Worm (Caenorhabditis elegans) whole organism, mixed stage, embryonic: ENCODE measurements around the gene F33H1.4.

Source experiments
- elt-3 ChIP-seq: fragments of 150-350 bp; optimal IDR thresholded peaks from 2 replicates; lab custom pipeline; 2014; ENCODE audit warnings: missing biosample characterization, missing genetic modification characterization
- mep-1 ChIP-seq: fragments of 150-350 bp; optimal IDR thresholded peaks from 2 replicates; lab custom pipeline; 2017; ENCODE audit warnings: missing biosample characterization, missing genetic modification reagents, missing genetic modification characterization, inconsistent platforms
- nhr-237 ChIP-seq: fragments of 150-350 bp; optimal IDR thresholded peaks from 2 replicates; lab custom pipeline; 2014; ENCODE audit warnings: missing biosample characterization, missing genetic modification characterization
- snpc-4 ChIP-seq: fragments of 150-350 bp; optimal IDR thresholded peaks from 2 replicates; lab custom pipeline; 2014; ENCODE audit warnings: missing biosample characterization, missing genetic modification characterization
- unc-120 ChIP-seq: sonication (generic microtip); optimal IDR thresholded peaks from 2 replicates; lab custom pipeline; 2017; ENCODE audit warnings: missing genetic modification characterization, missing compliant biosample characterization; ENCODE audit not compliant: poor library complexity, severe bottlenecking
- ztf-11 ChIP-seq: fragments of 150-350 bp; optimal IDR thresholded peaks from 2 replicates; lab custom pipeline; 2014; ENCODE audit warnings: missing biosample characterization, missing genetic modification characterization

ce11 chrII:10136771-10137170 lies 37.7 kb upstream of the F33H1.4 start:
- TF ChIP-seq nhr-237 (tag; lab: Kevin White, UChicago): peak; percentile 11
- TF ChIP-seq ztf-11 (tag; lab: Kevin White, UChicago): no peak
- TF ChIP-seq elt-3 (tag; lab: Kevin White, UChicago): no peak
- no peak for TF ChIP-seq mep-1 (tag; lab: Kevin White, UChicago)
- TF ChIP-seq unc-120: no peak
- TF ChIP-seq snpc-4 (tag; lab: Kevin White, UChicago): no peak
